Fruit fly (Drosophila melanogaster) whole organism, prepupa: ENCODE results near the gene Gr98a.

ENCODE experiments used
- CG10631 ChIP-seq: fragments of 200-800 bp; sonication (Bioruptor generic); optimal IDR thresholded peaks from 2 replicates; lab custom pipeline; 2016; ENCODE audit warnings: missing biosample characterization, missing genetic modification characterization
- CG11294 ChIP-seq: fragments of 200-800 bp; sonication (Bioruptor generic); IDR thresholded peaks from 2 replicates; pipeline ENCODE4 v1.3.6; 2022; ENCODE audit warnings: missing biosample characterization, missing genetic modification characterization
- CG11762 ChIP-seq: fragments of 200-800 bp; sonication (Bioruptor generic); optimal IDR thresholded peaks from 3 replicates; lab custom pipeline; 2016; ENCODE audit warnings: missing biosample characterization, missing genetic modification characterization; ENCODE audit not compliant: insufficient read depth
- CG16779 ChIP-seq: fragments of 200-800 bp; sonication (Bioruptor generic); optimal IDR thresholded peaks from 3 replicates; lab custom pipeline; 2017; ENCODE audit warnings: missing biosample characterization, mild to moderate bottlenecking, missing genetic modification characterization
- CG3032 ChIP-seq: fragments of 200-800 bp; optimal IDR thresholded peaks from 2 replicates; lab custom pipeline; 2019; ENCODE audit warnings: missing biosample characterization, mild to moderate bottlenecking, missing genetic modification characterization, moderate library complexity
- CG32006 ChIP-seq: fragments of 200-800 bp; sonication (Bioruptor generic); optimal IDR thresholded peaks from 3 replicates; lab custom pipeline; 2017; ENCODE audit warnings: missing biosample characterization, mild to moderate bottlenecking, missing genetic modification characterization
- CG6163 ChIP-seq: fragments of 200-800 bp; sonication (Bioruptor generic); IDR thresholded peaks from 3 replicates; pipeline ENCODE4 v1.3.6; 2022; ENCODE audit warnings: missing biosample characterization, missing genetic modification characterization
- CG6792 ChIP-seq: fragments of 200-800 bp; sonication (Bioruptor generic); optimal IDR thresholded peaks from 3 replicates; lab custom pipeline; 2016; ENCODE audit warnings: missing biosample characterization, missing genetic modification characterization
- CG6808 ChIP-seq: fragments of 200-800 bp; sonication (Bioruptor generic); optimal IDR thresholded peaks from 3 replicates; lab custom pipeline; 2017; ENCODE audit warnings: missing biosample characterization, missing genetic modification characterization, mild to moderate bottlenecking, moderate library complexity, missing genetic modification reagents
- CG6854 ChIP-seq: fragments of 200-800 bp; sonication (Bioruptor generic); optimal IDR thresholded peaks from 2 replicates; lab custom pipeline; 2017; ENCODE audit warnings: missing biosample characterization, mild to moderate bottlenecking, missing genetic modification characterization
- CG7368 ChIP-seq: fragments of 200-800 bp; sonication (Bioruptor generic); optimal IDR thresholded peaks from 3 replicates; lab custom pipeline; 2016; ENCODE audit warnings: missing biosample characterization, missing genetic modification characterization
- CG8632 ChIP-seq: fragments of 200-800 bp; sonication (Bioruptor generic); optimal IDR thresholded peaks from 3 replicates; lab custom pipeline; 2016; ENCODE audit warnings: missing biosample characterization, missing genetic modification characterization
- CG9139 ChIP-seq: fragments of 200-800 bp; sonication (Bioruptor generic); optimal IDR thresholded peaks from 3 replicates; lab custom pipeline; 2017; ENCODE audit warnings: missing biosample characterization, mild to moderate bottlenecking, missing genetic modification characterization
- Eip78C ChIP-seq: fragments of 200-800 bp; sonication (Bioruptor generic); peaks from one replicate; lab custom pipeline; 2016; ENCODE audit warnings: missing biosample characterization, missing genetic modification characterization
- Ets21C ChIP-seq: fragments of 200-800 bp; sonication (Bioruptor generic); optimal IDR thresholded peaks from 3 replicates; lab custom pipeline; 2016; ENCODE audit warnings: missing biosample characterization, missing genetic modification characterization
- Hr38 ChIP-seq: sonication (Bioruptor generic); optimal IDR thresholded peaks from 2 replicates; lab custom pipeline; 2016; ENCODE audit warnings: missing biosample characterization, missing genetic modification characterization
- Hr39 ChIP-seq: fragments of 200-800 bp; sonication (Bioruptor generic); optimal IDR thresholded peaks from 2 replicates; lab custom pipeline; 2016; ENCODE audit warnings: missing biosample characterization, missing genetic modification characterization
- Hr4 ChIP-seq: fragments of 200-800 bp; sonication (Bioruptor generic); optimal IDR thresholded peaks from 3 replicates; lab custom pipeline; 2016; ENCODE audit warnings: missing biosample characterization, missing genetic modification characterization
- Lpt ChIP-seq: fragments of 200-800 bp; sonication (Bioruptor generic); optimal IDR thresholded peaks from 3 replicates; lab custom pipeline; 2016; ENCODE audit warnings: missing biosample characterization, missing genetic modification characterization
- Met ChIP-seq: fragments of 200-800 bp; sonication (Bioruptor generic); optimal IDR thresholded peaks from 3 replicates; lab custom pipeline; 2016; ENCODE audit warnings: missing biosample characterization, missing genetic modification characterization
- Smox ChIP-seq: fragments of 200-800 bp; sonication (Bioruptor generic); optimal IDR thresholded peaks from 3 replicates; lab custom pipeline; 2016; ENCODE audit warnings: missing biosample characterization, missing genetic modification characterization
- Sox102F ChIP-seq: fragments of 200-800 bp; sonication (Bioruptor generic); optimal IDR thresholded peaks from 2 replicates; lab custom pipeline; 2016; ENCODE audit warnings: missing biosample characterization, mild to moderate bottlenecking, missing genetic modification characterization
- Sox14 ChIP-seq: fragments of 200-800 bp; sonication (Bioruptor generic); optimal IDR thresholded peaks from 3 replicates; lab custom pipeline; 2016; ENCODE audit warnings: missing biosample characterization, missing genetic modification characterization
- Sox15 ChIP-seq: fragments of 200-800 bp; sonication (Bioruptor generic); optimal IDR thresholded peaks from 3 replicates; lab custom pipeline; 2016; ENCODE audit warnings: missing biosample characterization, missing genetic modification characterization
- achi ChIP-seq: fragments of 200-800 bp; sonication (Bioruptor generic); optimal IDR thresholded peaks from 3 replicates; lab custom pipeline; 2016; ENCODE audit warnings: missing biosample characterization, missing genetic modification characterization
- acj6 ChIP-seq: fragments of 200-800 bp; sonication (Bioruptor generic); optimal IDR thresholded peaks from 3 replicates; lab custom pipeline; 2016; ENCODE audit warnings: missing biosample characterization, missing genetic modification characterization
- cyc ChIP-seq: fragments of 200-800 bp; sonication (Bioruptor generic); optimal IDR thresholded peaks from 3 replicates; lab custom pipeline; 2016; ENCODE audit warnings: missing biosample characterization, missing genetic modification characterization
- eg ChIP-seq: fragments of 200-800 bp; sonication (Bioruptor generic); IDR thresholded peaks from 3 replicates; pipeline ENCODE4 v1.3.6; 2022; ENCODE audit warnings: missing biosample characterization, missing genetic modification characterization
- esn ChIP-seq: fragments of 200-800 bp; sonication (Bioruptor generic); optimal IDR thresholded peaks from 2 replicates; lab custom pipeline; 2016; ENCODE audit warnings: missing biosample characterization, mild to moderate bottlenecking, missing genetic modification characterization, moderate library complexity
- fd59A ChIP-seq: fragments of 200-800 bp; sonication (Bioruptor generic); optimal IDR thresholded peaks from 2 replicates; lab custom pipeline; 2017; ENCODE audit warnings: missing biosample characterization, mild to moderate bottlenecking, missing genetic modification characterization, missing genetic modification reagents
- fd85E ChIP-seq: fragments of 200-800 bp; sonication (Bioruptor generic); optimal IDR thresholded peaks from 3 replicates; lab custom pipeline; 2016; ENCODE audit warnings: missing biosample characterization, missing genetic modification characterization
- fkh ChIP-seq: fragments of 200-800 bp; sonication (Bioruptor generic); optimal IDR thresholded peaks from 3 replicates; lab custom pipeline; 2017; ENCODE audit warnings: missing biosample characterization, mild to moderate bottlenecking, missing genetic modification characterization, moderate library complexity
- net ChIP-seq: fragments of 200-800 bp; sonication (Bioruptor generic); optimal IDR thresholded peaks from 3 replicates; lab custom pipeline; 2016; ENCODE audit warnings: missing biosample characterization, missing genetic modification characterization
- pdm3 ChIP-seq: fragments of 200-800 bp; sonication (Bioruptor generic); optimal IDR thresholded peaks from 3 replicates; lab custom pipeline; 2016; ENCODE audit warnings: missing biosample characterization, missing genetic modification characterization
- salr ChIP-seq, 2 experiments: fragments of 200-800 bp; sonication (Bioruptor generic); optimal IDR thresholded peaks; 3 replicates each; lab custom pipeline; 2016 to 2018; ENCODE audit warnings: missing biosample characterization in 2 of 2, missing genetic modification characterization in 2 of 2, mild to moderate bottlenecking in 1 of 2
- spab ChIP-seq: fragments of 200-800 bp; sonication (Bioruptor generic); optimal IDR thresholded peaks from 2 replicates; lab custom pipeline; 2017; ENCODE audit warnings: missing biosample characterization, mild to moderate bottlenecking, missing genetic modification characterization, missing genetic modification reagents
- svp ChIP-seq: fragments of 200-800 bp; sonication (Bioruptor generic); peaks from one replicate; lab custom pipeline; 2016; ENCODE audit warnings: missing biosample characterization, missing genetic modification characterization
- topi ChIP-seq: fragments of 200-800 bp; sonication (Bioruptor generic); optimal IDR thresholded peaks from 3 replicates; lab custom pipeline; 2016; ENCODE audit warnings: missing biosample characterization, missing genetic modification characterization

Gene Gr98a

dm6 chr3R:27463889-27464288 lies 23.8 kb upstream of the Gr98a start, which contains the start of gene CG13978:
Gene CG13978 (plus strand): TSS chr3R:27464189.
- TF ChIP-seq CG6808 (GFP tag; lab: Kevin White, UChicago) (no peak), Ets21C (GFP tag; lab: Kevin White, UChicago) (no peak), spab (no peak), fd85E (GFP tag; lab: Kevin White, UChicago) (no peak), CG11294 (GFP tag; lab: Robert Waterston, UW) (no peak), CG3032 (no peak), CG8632 (GFP tag; lab: Kevin White, UChicago) (no peak), Hr39 (GFP tag; lab: Kevin White, UChicago) (no peak), Smox (GFP tag; lab: Kevin White, UChicago) (no peak), Hr4 (GFP tag; lab: Kevin White, UChicago) (no peak), acj6 (no peak), cyc (GFP tag; lab: Kevin White, UChicago) (no peak), esn (no peak), Sox14 (no peak), Lpt (no peak), CG6163 (no peak)

dm6 chr3R:27477507-27477906 lies 10.2 kb upstream of the Gr98a start:
- TF ChIP-seq CG11762 (no peak), Lpt (no peak), Sox102F (GFP tag; lab: Kevin White, UChicago) (no peak), Hr39 (GFP tag; lab: Kevin White, UChicago) (no peak), eg (no peak), Hr4 (GFP tag; lab: Kevin White, UChicago) (no peak), CG6792 (no peak), pdm3 (GFP tag; lab: Kevin White, UChicago) (no peak), Hr38 (GFP tag; lab: Kevin White, UChicago) (no peak), Met (GFP tag; lab: Kevin White, UChicago) (no peak), CG16779 (tag; lab: Kevin White, UChicago) (no peak)
- TF ChIP-seq, all 60 proteins: peak for 0

dm6 chr3R:27478375-27478774 lies 9.4 kb upstream of the Gr98a start, which contains the start of gene Cyp6a18:
Gene Cyp6a18 (plus strand): TSS chr3R:27478675.
- no peak for TF ChIP-seq CG6792
- no peak for TF ChIP-seq Lpt
- TF ChIP-seq CG9139 (GFP tag; lab: Kevin White, UChicago), result no peak
- no peak for TF ChIP-seq salr (GFP tag; optimal IDR thresholded peaks at IDR 0.05; lab: Kevin White, UChicago)
- TF ChIP-seq eg, result no peak
- TF ChIP-seq spab, result no peak
- TF ChIP-seq CG16779 (tag; lab: Kevin White, UChicago), result no peak
- TF ChIP-seq CG10631, result no peak
- TF ChIP-seq Hr39 (GFP tag; lab: Kevin White, UChicago), result no peak

- TF ChIP-seq cyc (GFP tag; lab: Kevin White, UChicago), result no peak
- no peak for TF ChIP-seq topi (GFP tag; lab: Kevin White, UChicago)
- no peak for TF ChIP-seq fd59A (GFP tag; lab: Kevin White, UChicago)
- TF ChIP-seq Smox (GFP tag; lab: Kevin White, UChicago), result no peak
- no peak for TF ChIP-seq Sox14
- no peak for TF ChIP-seq eg
- no peak for TF ChIP-seq CG6854 (GFP tag; lab: Kevin White, UChicago)
- no peak for TF ChIP-seq achi
- TF ChIP-seq fkh (GFP tag; lab: Kevin White, UChicago), result no peak
- no peak for TF ChIP-seq net
- TF ChIP-seq svp, result no peak
- TF ChIP-seq Eip78C (GFP tag; lab: Kevin White, UChicago), result no peak
- no peak for TF ChIP-seq CG32006 (GFP tag; lab: Kevin White, UChicago)
- TF ChIP-seq Sox15 (GFP tag; lab: Kevin White, UChicago), result no peak
- TF ChIP-seq CG6808 (GFP tag; lab: Kevin White, UChicago), result no peak
- no peak for TF ChIP-seq fd85E (GFP tag; lab: Kevin White, UChicago)
- TF ChIP-seq CG7368 (GFP tag; lab: Kevin White, UChicago), result no peak
- no peak for TF ChIP-seq CG6792
- TF ChIP-seq pdm3 (GFP tag; lab: Kevin White, UChicago), result no peak
- TF ChIP-seq CG6163, result no peak
Measured at dm6 chr3R:27497616-27498015, 9.9 kb downstream of the Gr98a start.
